Worm (Caenorhabditis elegans) whole organism, late embryonic: Measurements from ENCODE around the gene ndx-6.

Experiments
- F13H6.1 ChIP-seq: sonication (generic microtip); optimal IDR thresholded peaks from 2 replicates; lab custom pipeline; 2016; ENCODE audit warnings: missing genetic modification characterization, missing compliant biosample characterization
- ceh-9 ChIP-seq: sonication (generic microtip); optimal IDR thresholded peaks from 2 replicates; lab custom pipeline; 2016; ENCODE audit warnings: mild to moderate bottlenecking, missing genetic modification characterization, inconsistent platforms, missing compliant biosample characterization
- elt-2 ChIP-seq: sonication (generic microtip); optimal IDR thresholded peaks from 2 replicates; lab custom pipeline; 2016; ENCODE audit warnings: missing genetic modification reagents, missing genetic modification characterization, missing compliant biosample characterization
- nfya-1 ChIP-seq: sonication (generic microtip); optimal IDR thresholded peaks from 2 replicates; lab custom pipeline; 2017; ENCODE audit warnings: missing genetic modification characterization, mild to moderate bottlenecking, missing compliant biosample characterization, antibody characterized with exemption, moderate library complexity
- nhr-11 ChIP-seq: fragments of 150-350 bp; optimal IDR thresholded peaks from 2 replicates; lab custom pipeline; 2014; ENCODE audit warnings: missing biosample characterization, missing genetic modification characterization
- sox-4 ChIP-seq: sonication (generic microtip); optimal IDR thresholded peaks from 2 replicates; lab custom pipeline; 2017; ENCODE audit warnings: mild to moderate bottlenecking, missing genetic modification characterization, inconsistent platforms, missing compliant biosample characterization

DNA sequence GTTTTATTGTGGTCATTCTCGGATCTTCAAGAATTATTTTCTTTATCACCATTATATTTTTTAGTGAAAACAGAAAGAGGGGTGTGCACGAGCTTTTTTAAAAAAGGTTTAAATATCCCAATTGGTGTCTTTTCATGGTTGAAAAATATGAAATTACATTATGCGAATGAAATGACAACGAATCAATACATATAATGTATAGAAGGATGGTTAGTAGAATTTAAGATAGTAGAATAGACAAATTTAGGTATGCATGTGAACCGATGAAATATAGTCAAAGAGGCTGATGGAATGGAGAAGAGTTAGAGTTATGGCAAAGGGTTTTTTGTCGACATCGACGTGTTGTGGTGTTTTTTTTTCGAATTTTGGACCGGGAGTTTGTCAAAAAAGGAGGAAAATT lies 25.2 kb downstream of the ndx-6 start:
- TF ChIP-seq ceh-9 (tag; lab: Kevin White, UChicago) (no peak), elt-2 (no peak), nhr-11 (tag; lab: Kevin White, UChicago) (no peak), sox-4 (tag; lab: Kevin White, UChicago) (no peak), nfya-1 (no peak), F13H6.1 (no peak)
